Worm (Caenorhabditis elegans) whole organism, early embryonic: Measurements from ENCODE around the gene W04B5.3.

Experiments used
- aly-1 ChIP-seq: sonication (generic microtip); optimal IDR thresholded peaks from 2 replicates; lab custom pipeline; 2016; ENCODE audit warnings: missing genetic modification characterization, missing compliant biosample characterization
- ceh-36 ChIP-seq: sonication (generic microtip); optimal IDR thresholded peaks from 2 replicates; lab custom pipeline; 2016; ENCODE audit warnings: missing genetic modification characterization, inconsistent platforms, missing compliant biosample characterization

DNA sequence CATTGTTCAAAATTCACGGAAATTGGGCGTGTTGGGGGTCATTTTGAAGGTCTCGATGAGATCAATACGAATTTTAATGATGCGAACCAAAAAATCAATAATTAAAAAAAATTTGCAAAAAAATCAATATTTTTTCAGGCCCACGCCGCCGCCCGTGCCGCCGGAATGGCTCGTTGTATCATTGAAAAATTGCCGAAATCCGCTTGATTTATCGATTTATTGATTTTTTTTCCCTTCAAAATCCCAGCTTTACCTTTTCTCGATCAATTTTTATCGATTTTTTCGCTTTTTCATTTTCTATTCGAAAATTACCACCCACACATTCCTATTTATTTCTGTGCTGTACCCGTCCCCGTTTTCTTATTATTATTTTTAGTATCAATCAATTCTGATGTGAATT, 34.0 kb upstream of the W04B5.3 start:
- TF ChIP-seq aly-1 (tag; lab: Kevin White, UChicago): no peak
- no peak for TF ChIP-seq ceh-36
